Worm (Caenorhabditis elegans) whole organism, young adult: ENCODE measurements around the gene dohh-1.

Experiments used
- F33H1.4 ChIP-seq: fragments of 200-800 bp; sonication (Bioruptor generic); IDR thresholded peaks from 2 replicates; pipeline ENCODE4 v1.3.6; 2022; ENCODE audit warnings: missing genetic modification reagents, missing genetic modification characterization, missing compliant biosample characterization
- F39B2.1 ChIP-seq: fragments of 200-800 bp; sonication (Bioruptor generic); IDR thresholded peaks from 2 replicates; pipeline ENCODE4 v1.3.6; 2022; ENCODE audit warnings: missing genetic modification reagents, missing genetic modification characterization, missing compliant biosample characterization
- Y56A3A.18 ChIP-seq: fragments of 200-800 bp; sonication (Bioruptor generic); IDR thresholded peaks from 2 replicates; pipeline ENCODE4 v1.3.6; 2022; ENCODE audit warnings: missing genetic modification reagents, missing genetic modification characterization, missing compliant biosample characterization
- Y95B8A.8 ChIP-seq: fragments of 200-800 bp; sonication (Bioruptor generic); IDR thresholded peaks from 2 replicates; pipeline ENCODE4 v1.3.6; 2022; ENCODE audit warnings: missing genetic modification reagents, missing genetic modification characterization, missing compliant biosample characterization
- ama-1 ChIP-seq, 3 experiments: fragments of 150-350 bp in 1 of 3; sonication (generic microtip) in 2 of 3; optimal IDR thresholded peaks; 2 replicates each; lab custom pipeline; 2014 to 2018; ENCODE audit warnings: missing biosample characterization in 2 of 3, missing genetic modification characterization in 2 of 3, missing genetic modification reagents in 2 of 3
- aptf-2 ChIP-seq: fragments of 200-800 bp; sonication (Bioruptor generic); conservative IDR thresholded peaks from 2 replicates; pipeline ENCODE4 v1.3.6; 2022; ENCODE audit warnings: missing genetic modification reagents, missing genetic modification characterization, missing compliant biosample characterization
- athp-1 ChIP-seq: sonication (generic microtip); optimal IDR thresholded peaks from 2 replicates; lab custom pipeline; 2017; ENCODE audit warnings: mild to moderate bottlenecking, missing genetic modification characterization, missing compliant biosample characterization
- attf-5 ChIP-seq: fragments of 200-800 bp; sonication (Bioruptor generic); optimal IDR thresholded peaks from 2 replicates; lab custom pipeline; 2018; ENCODE audit warnings: mild to moderate bottlenecking, missing genetic modification characterization, missing compliant biosample characterization
- ccch-3 ChIP-seq: fragments of 200-800 bp; sonication (Bioruptor generic); optimal IDR thresholded peaks from 2 replicates; lab custom pipeline; 2018; ENCODE audit warnings: mild to moderate bottlenecking, missing genetic modification characterization, missing compliant biosample characterization
- ceh-40 ChIP-seq: fragments of 200-800 bp; sonication (Bioruptor generic); IDR thresholded peaks from 2 replicates; pipeline ENCODE4 v1.3.6; 2022; ENCODE audit warnings: missing genetic modification characterization, missing compliant biosample characterization
- ceh-79 ChIP-seq: sonication (generic microtip); optimal IDR thresholded peaks from 2 replicates; lab custom pipeline; 2017; ENCODE audit warnings: mild to moderate bottlenecking, missing genetic modification characterization, missing compliant biosample characterization
- ceh-91 ChIP-seq: fragments of 200-800 bp; sonication (Bioruptor generic); IDR thresholded peaks from 2 replicates; pipeline ENCODE4 v1.3.6; 2022; ENCODE audit warnings: missing genetic modification reagents, missing genetic modification characterization, missing compliant biosample characterization
- die-1 ChIP-seq: sonication (generic microtip); optimal IDR thresholded peaks from 2 replicates; lab custom pipeline; 2016; ENCODE audit warnings: missing genotype, mild to moderate bottlenecking, missing genetic modification characterization, missing compliant biosample characterization
- dpl-1 ChIP-seq: fragments of 150-350 bp; optimal IDR thresholded peaks from 2 replicates; lab custom pipeline; 2014; ENCODE audit warnings: missing biosample characterization, missing genetic modification reagents, missing genetic modification characterization
- egl-18 ChIP-seq: fragments of 200-800 bp; sonication (Bioruptor generic); IDR thresholded peaks from 2 replicates; pipeline ENCODE4 v1.3.6; 2022; ENCODE audit warnings: missing genetic modification reagents, missing genetic modification characterization, missing compliant biosample characterization
- ekl-4 ChIP-seq: fragments of 200-800 bp; sonication (Bioruptor generic); IDR thresholded peaks from 2 replicates; pipeline ENCODE4 v1.3.6; 2022; ENCODE audit warnings: missing genetic modification reagents, missing genetic modification characterization, missing compliant biosample characterization
- hlh-12 ChIP-seq: sonication (generic microtip); optimal IDR thresholded peaks from 2 replicates; lab custom pipeline; 2016; ENCODE audit warnings: missing genetic modification characterization, missing compliant biosample characterization
- hlh-26 ChIP-seq: fragments of 200-800 bp; sonication (Bioruptor generic); conservative IDR thresholded peaks from 2 replicates; pipeline ENCODE4 v1.3.6; 2022; ENCODE audit warnings: missing genetic modification reagents, missing genetic modification characterization, missing compliant biosample characterization
- hsf-1 ChIP-seq: fragments of 200-800 bp; sonication (Bioruptor generic); IDR thresholded peaks from 2 replicates; pipeline ENCODE4 v1.3.6; 2022; ENCODE audit warnings: missing genetic modification reagents, missing genetic modification characterization, missing compliant biosample characterization
- lag-1 ChIP-seq: fragments of 200-800 bp; sonication (Bioruptor generic); IDR thresholded peaks from 2 replicates; pipeline ENCODE4 v1.3.6; 2022; ENCODE audit warnings: missing genetic modification reagents, missing genetic modification characterization, missing compliant biosample characterization
- lin-26 ChIP-seq: fragments of 200-800 bp; sonication (Bioruptor generic); IDR thresholded peaks from 2 replicates; pipeline ENCODE4 v1.3.6; 2022; ENCODE audit warnings: missing genetic modification reagents, missing genetic modification characterization, missing compliant biosample characterization
- lsl-1 ChIP-seq: fragments of 200-800 bp; sonication (Bioruptor generic); optimal IDR thresholded peaks from 2 replicates; lab custom pipeline; 2018; ENCODE audit warnings: mild to moderate bottlenecking, missing genetic modification characterization, moderate library complexity, missing compliant biosample characterization
- lsy-27 ChIP-seq: sonication (generic microtip); optimal IDR thresholded peaks from 2 replicates; lab custom pipeline; 2017; ENCODE audit warnings: missing genetic modification characterization, mild to moderate bottlenecking, missing compliant biosample characterization, antibody characterized with exemption, missing genotype, borderline replicate concordance; ENCODE audit not compliant: insufficient read depth
- madf-6 ChIP-seq: fragments of 200-800 bp; sonication (Bioruptor generic); IDR thresholded peaks from 2 replicates; pipeline ENCODE4 v1.3.6; 2022; ENCODE audit warnings: missing genetic modification reagents, missing genetic modification characterization, missing compliant biosample characterization
- madf-8 ChIP-seq: fragments of 200-800 bp; sonication (Bioruptor generic); conservative IDR thresholded peaks from 2 replicates; pipeline ENCODE4 v1.3.6; 2022; ENCODE audit warnings: missing genetic modification reagents, missing genetic modification characterization, missing compliant biosample characterization
- mes-4 ChIP-seq: sonication (generic microtip); optimal IDR thresholded peaks from 2 replicates; lab custom pipeline; 2016; ENCODE audit warnings: missing genotype, missing genetic modification characterization, missing compliant biosample characterization
- mxl-1 ChIP-seq: sonication (generic microtip); optimal IDR thresholded peaks from 2 replicates; lab custom pipeline; 2016; ENCODE audit warnings: missing genetic modification characterization, missing compliant biosample characterization
- nfya-1 ChIP-seq: sonication (generic microtip); optimal IDR thresholded peaks from 2 replicates; lab custom pipeline; 2017; ENCODE audit warnings: antibody characterized with exemption, missing compliant biosample characterization, missing genetic modification characterization, borderline replicate concordance; ENCODE audit not compliant: insufficient read depth
- nfya-2 ChIP-seq: fragments of 200-800 bp; sonication (Bioruptor generic); IDR thresholded peaks from 2 replicates; pipeline ENCODE4 v1.3.6; 2022; ENCODE audit warnings: missing genetic modification reagents, missing genetic modification characterization, missing compliant biosample characterization
- nhr-120 ChIP-seq: fragments of 200-800 bp; sonication (Bioruptor generic); IDR thresholded peaks from 2 replicates; pipeline ENCODE4 v1.3.6; 2022; ENCODE audit warnings: missing genetic modification characterization, missing compliant biosample characterization
- nhr-80 ChIP-seq: sonication (generic microtip); optimal IDR thresholded peaks from 2 replicates; lab custom pipeline; 2016; ENCODE audit warnings: missing genetic modification characterization, missing compliant biosample characterization
- pbrm-1 ChIP-seq: fragments of 200-800 bp; sonication (Bioruptor generic); IDR thresholded peaks from 2 replicates; pipeline ENCODE4 v1.3.6; 2022; ENCODE audit warnings: missing genetic modification reagents, missing genetic modification characterization, missing compliant biosample characterization
- rpc-1 ChIP-seq, 2 experiments: fragments of 150-350 bp in 1 of 2; sonication (generic microtip) in 1 of 2; optimal IDR thresholded peaks; 2 replicates each; lab custom pipeline; 2014 to 2018; ENCODE audit warnings: missing biosample characterization in 1 of 2, missing genetic modification characterization in 1 of 2, missing genetic modification reagents in 1 of 2, missing genotype in 1 of 2
- sdz-38 ChIP-seq: sonication (generic microtip); optimal IDR thresholded peaks from 2 replicates; lab custom pipeline; 2016; ENCODE audit warnings: missing genotype, missing genetic modification characterization, missing compliant biosample characterization
- sea-2 ChIP-seq: fragments of 200-800 bp; sonication (Bioruptor generic); IDR thresholded peaks from 2 replicates; pipeline ENCODE4 v1.3.6; 2022; ENCODE audit warnings: missing genetic modification characterization, missing compliant biosample characterization
- snpc-1.3 ChIP-seq: sonication (generic microtip); optimal IDR thresholded peaks from 2 replicates; lab custom pipeline; 2017; ENCODE audit warnings: missing genetic modification characterization, mild to moderate bottlenecking, missing compliant biosample characterization, antibody characterized with exemption, moderate library complexity, missing genotype, missing genetic modification reagents; ENCODE audit not compliant: insufficient read depth
- somi-1 ChIP-seq: fragments of 200-800 bp; sonication (Bioruptor generic); optimal IDR thresholded peaks from 2 replicates; lab custom pipeline; 2018; ENCODE audit warnings: mild to moderate bottlenecking, missing genetic modification characterization, missing compliant biosample characterization
- sptf-2 ChIP-seq: fragments of 200-800 bp; sonication (Bioruptor generic); optimal IDR thresholded peaks from 2 replicates; lab custom pipeline; 2018; ENCODE audit warnings: mild to moderate bottlenecking, missing genetic modification characterization, missing compliant biosample characterization
- xnd-1 ChIP-seq: sonication (generic microtip); optimal IDR thresholded peaks from 2 replicates; lab custom pipeline; 2016; ENCODE audit warnings: missing genotype, missing genetic modification reagents, missing genetic modification characterization, missing compliant biosample characterization
- ztf-18 ChIP-seq: sonication (generic microtip); optimal IDR thresholded peaks from 2 replicates; lab custom pipeline; 2016; ENCODE audit warnings: missing genotype, mild to moderate bottlenecking, missing genetic modification characterization, missing compliant biosample characterization
- ztf-26 ChIP-seq: sonication (generic microtip); optimal IDR thresholded peaks from 2 replicates; lab custom pipeline; 2017; ENCODE audit warnings: missing genetic modification characterization, missing compliant biosample characterization
- ztf-28 ChIP-seq: fragments of 200-800 bp; sonication (Bioruptor generic); IDR thresholded peaks from 2 replicates; pipeline ENCODE4 v1.3.6; 2022; ENCODE audit warnings: missing genetic modification reagents, missing genetic modification characterization, missing compliant biosample characterization

The dohh-1 gene

ce11 chrII:10580833-10581232 is 1.1 kb downstream of the dohh-1 start, which contains the start of gene dap-3:
Gene dap-3, plus strand, starts transcription at chrII:10581133.
- TF ChIP-seq aptf-2 (GFP tag; lab: Robert Waterston, UW), result no peak
- no peak for TF ChIP-seq egl-18 (GFP tag; lab: Robert Waterston, UW)
- no peak for TF ChIP-seq lin-26 (GFP tag; lab: Robert Waterston, UW)
- no peak for TF ChIP-seq nhr-120
- TF ChIP-seq hsf-1 (GFP tag; lab: Robert Waterston, UW), result no peak
- TF ChIP-seq F39B2.1, result no peak
- TF ChIP-seq madf-8 (GFP tag; lab: Robert Waterston, UW), result no peak
- TF ChIP-seq ama-1 (optimal IDR thresholded peaks at IDR 0.05; lab: Kevin White, UChicago), result no peak
- no peak for TF ChIP-seq ama-1 (GFP tag; optimal IDR thresholded peaks at IDR 0.05; lab: Kevin White, UChicago)
- no peak for TF ChIP-seq lsl-1 (GFP tag; lab: Kevin White, UChicago)
- TF ChIP-seq ztf-28 (GFP tag; lab: Robert Waterston, UW), result no peak
- no peak for TF ChIP-seq lag-1
- no peak for TF ChIP-seq dpl-1 (GFP tag; lab: Kevin White, UChicago)
- no peak for TF ChIP-seq ceh-91 (GFP tag; lab: Robert Waterston, UW)
- no peak for TF ChIP-seq madf-6

ce11 chrII:10582318-10582717 is 2.6 kb downstream of the dohh-1 start, which contains the start of gene mrps-22:
Gene mrps-22, plus strand, starts transcription at chrII:10582618.
- TF ChIP-seq die-1 (tag; lab: Kevin White, UChicago) (no peak), hlh-26 (GFP tag; lab: Robert Waterston, UW) (no peak), rpc-1 (optimal IDR thresholded peaks at IDR 0.05; lab: Kevin White, UChicago) (no peak), rpc-1 (tag; optimal IDR thresholded peaks at IDR 0.05; lab: Kevin White, UChicago) (no peak), mxl-1 (tag; lab: Kevin White, UChicago) (no peak), ceh-40 (no peak), nfya-2 (GFP tag; lab: Robert Waterston, UW) (no peak), ztf-26 (tag; lab: Kevin White, UChicago) (no peak), ceh-79 (tag; lab: Kevin White, UChicago) (no peak), mes-4 (tag; lab: Kevin White, UChicago) (no peak), ztf-18 (tag; lab: Kevin White, UChicago) (no peak), egl-18 (GFP tag; lab: Robert Waterston, UW) (no peak)

ce11 chrII:10584036-10584435 is 4.3 kb downstream of the dohh-1 start, which contains the start of gene algn-9:
Gene algn-9, plus strand, starts transcription at chrII:10584336.
- TF ChIP-seq Y95B8A.8 (GFP tag; lab: Robert Waterston, UW) (0 out of 2 replicates have a peak, but pooled peaks have one; percentile 11), nfya-1 (no peak), lsy-27 (tag; lab: Kevin White, UChicago) (no peak)

DNA sequence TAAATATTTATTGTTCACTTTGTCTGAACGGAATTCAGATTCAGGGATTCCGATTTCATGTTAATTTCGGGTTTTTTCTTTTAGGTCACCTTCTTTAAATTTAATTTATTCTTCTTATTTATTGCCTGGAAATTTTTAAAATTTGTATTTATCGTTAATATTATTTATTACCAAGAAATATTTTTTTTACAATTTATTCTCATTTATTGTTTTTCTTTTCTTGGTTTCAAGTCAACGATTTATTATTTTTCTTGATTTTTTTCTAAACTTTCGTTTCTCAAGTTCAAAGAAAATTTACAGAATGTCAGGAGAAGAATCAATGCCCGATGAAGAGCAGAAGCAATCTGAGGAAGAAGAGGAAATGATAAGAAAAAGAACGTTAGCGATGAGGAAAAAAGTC is 8.0 kb downstream of the dohh-1 start, which contains the start of gene crn-3:
TSS of gene crn-3 (plus strand) at position 301 of the 400 bp plus-strand sequence.
- TF ChIP-seq sptf-2, result no peak
- TF ChIP-seq F33H1.4 (GFP tag; lab: Robert Waterston, UW), result no peak
- no peak for TF ChIP-seq sdz-38
- TF ChIP-seq ccch-3, result no peak
- no peak for TF ChIP-seq athp-1 (tag; lab: Kevin White, UChicago)
- TF ChIP-seq xnd-1 (tag; lab: Kevin White, UChicago), result no peak
- TF ChIP-seq madf-6, result 0 out of 2 replicates have a peak, but pooled peaks have one; percentile 37
- 0 out of 2 replicates have a peak, but pooled peaks have one; percentile 18 for TF ChIP-seq ekl-4 (GFP tag; lab: Robert Waterston, UW)
- TF ChIP-seq hsf-1 (GFP tag; lab: Robert Waterston, UW), result no peak
- 0 out of 2 replicates have a peak, but pooled peaks have one; percentile 22 for TF ChIP-seq pbrm-1 (GFP tag; lab: Robert Waterston, UW)
- no peak for TF ChIP-seq egl-18 (GFP tag; lab: Robert Waterston, UW)
- no peak for TF ChIP-seq ztf-28 (GFP tag; lab: Robert Waterston, UW)
- TF ChIP-seq somi-1 (GFP tag; lab: Kevin White, UChicago), result no peak
- TF ChIP-seq snpc-1.3 (tag; lab: Kevin White, UChicago), result no peak
- TF ChIP-seq nhr-80 (tag; lab: Kevin White, UChicago), result no peak
- TF ChIP-seq dpl-1 (GFP tag; lab: Kevin White, UChicago), result no peak
- no peak for TF ChIP-seq attf-5
- TF ChIP-seq sea-2 (GFP tag; lab: Robert Waterston, UW), result no peak
- TF ChIP-seq Y56A3A.18 (GFP tag; lab: Robert Waterston, UW), result no peak
- no peak for TF ChIP-seq hlh-12 (tag; lab: Kevin White, UChicago)
